Worm (Caenorhabditis elegans): Measurements from ENCODE around the gene F58E6.13.

- TF ChIP-seq ama-1 (optimal IDR thresholded peaks at IDR 0.05) (no peak), fkh-10 (GFP tag; optimal IDR thresholded peaks at IDR 0.05) (no peak), lin-11 (tag; optimal IDR thresholded peaks at IDR 0.05) (no peak)
Observed at ce11 chrV:9706592-9706991, 38.4 kb upstream of the F58E6.13 start.
